Fruit fly (Drosophila melanogaster): ENCODE results near the gene Etfb.

DNA sequence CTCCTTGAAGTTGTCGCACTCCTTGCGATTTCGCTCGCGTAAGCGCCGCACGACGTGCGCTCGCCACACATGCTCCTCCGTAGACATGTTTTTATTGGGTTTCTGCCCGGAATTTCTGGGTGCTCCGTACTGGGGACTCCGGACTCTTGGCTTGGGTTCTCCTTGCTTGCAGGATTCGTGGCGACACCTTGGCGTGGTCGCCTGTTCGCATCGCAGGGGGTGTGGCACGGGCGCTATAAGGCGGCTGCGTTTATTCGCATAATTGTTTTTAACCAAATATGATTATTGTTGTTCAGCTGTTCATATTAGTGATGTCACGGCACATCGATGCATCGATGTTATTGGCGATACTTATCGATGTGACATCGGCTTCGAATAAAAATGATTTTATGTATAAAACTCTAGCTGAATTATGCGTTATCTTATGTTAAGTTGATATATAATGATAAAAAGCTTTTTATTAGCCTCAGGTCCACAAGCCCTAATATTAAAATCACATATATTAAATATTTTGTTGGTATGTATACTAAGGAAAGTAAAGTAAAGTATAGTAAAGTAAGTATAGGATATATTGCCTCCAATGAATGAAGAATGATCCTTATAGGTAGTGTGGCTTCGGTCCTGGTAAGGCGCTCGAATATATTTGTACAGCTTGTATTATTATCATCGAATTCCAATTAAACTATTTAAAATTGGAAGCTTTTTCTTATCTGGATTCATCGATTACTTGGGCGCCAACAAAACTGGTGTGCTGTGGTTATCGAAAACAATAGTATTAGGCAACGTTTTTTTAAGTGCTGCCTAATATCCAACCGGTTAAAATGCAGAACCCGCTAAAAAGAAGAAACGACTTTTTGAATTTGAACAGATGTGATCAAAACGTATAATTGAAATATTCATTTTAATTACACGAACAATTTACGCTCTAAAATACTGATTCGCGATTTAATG lies 32.3 kb upstream of the Etfb start, which contains the start of gene Atg16:
- TF ChIP-seq CG12605 (GFP tag; IDR thresholded peaks at IDR 0.05) = no peak
- no peak for TF ChIP-seq CG4496 (GFP tag; IDR thresholded peaks at IDR 0.05)
- no peak for TF ChIP-seq rn (GFP tag; IDR thresholded peaks at IDR 0.05)
- TF ChIP-seq CG13204 (GFP tag; optimal IDR thresholded peaks at IDR 0.05) = no peak
- no peak for TF ChIP-seq Ets98B (GFP tag; IDR thresholded peaks at IDR 0.05)
- no peak for TF ChIP-seq fd96Ca (GFP tag; IDR thresholded peaks at IDR 0.05)
- no peak for TF ChIP-seq CG9948 (tag; optimal IDR thresholded peaks at IDR 0.05)
- no peak for TF ChIP-seq D1 (tag; optimal IDR thresholded peaks at IDR 0.05)
- TF ChIP-seq CG8301 (tag; optimal IDR thresholded peaks at IDR 0.05) = no peak

Measured in whole organism, pupa.